Worm (Caenorhabditis elegans): Measurements from ENCODE around the gene arrd-24.

DNA sequence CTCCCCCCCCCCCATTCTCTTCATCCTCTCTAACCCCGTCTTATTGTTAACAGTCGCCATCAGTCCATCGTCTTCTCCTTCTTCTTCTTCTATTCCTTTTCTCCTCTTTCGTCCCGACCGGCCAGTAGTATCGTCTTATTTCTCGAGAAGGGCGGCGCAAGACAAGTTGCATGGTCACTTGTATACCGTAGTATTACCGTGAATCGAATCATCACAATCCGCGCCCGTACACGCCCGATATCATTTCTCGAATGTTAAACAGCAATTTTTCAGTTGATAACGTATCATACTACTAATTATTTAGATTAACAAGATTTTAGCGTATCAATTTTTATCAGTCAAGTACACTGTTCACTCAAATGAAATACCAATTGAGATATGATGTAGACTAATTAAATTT is 42.4 kb downstream of the arrd-24 start:
- TF ChIP-seq elt-3 (tag; optimal IDR thresholded peaks at IDR 0.05) (no peak), nhr-237 (tag; optimal IDR thresholded peaks at IDR 0.05) (no peak), bed-3 (GFP tag; optimal IDR thresholded peaks at IDR 0.05) (no peak), cnd-1 (tag; optimal IDR thresholded peaks at IDR 0.05) (no peak), lsy-2 (tag; optimal IDR thresholded peaks at IDR 0.05) (no peak), nhr-12 (tag; optimal IDR thresholded peaks at IDR 0.05) (no peak), sem-2 (GFP tag; optimal IDR thresholded peaks at IDR 0.05) (no peak), sptf-1 (tag; optimal IDR thresholded peaks at IDR 0.05) (no peak)
